Worm (Caenorhabditis elegans) whole organism, mixed stage, embryonic: Measurements from ENCODE around the gene eol-1.

Experiments
- mab-5 ChIP-seq: fragments of 150-350 bp; optimal IDR thresholded peaks from 2 replicates; lab custom pipeline; 2014; ENCODE audit warnings: missing biosample characterization, missing genetic modification characterization
- nhr-12 ChIP-seq: fragments of 150-350 bp; optimal IDR thresholded peaks from 2 replicates; lab custom pipeline; 2014; ENCODE audit warnings: missing biosample characterization, missing genetic modification characterization
- pha-4 ChIP-seq: fragments of 150-350 bp; optimal IDR thresholded peaks from 2 replicates; lab custom pipeline; 2018; ENCODE audit warnings: missing biosample characterization, missing genetic modification reagents, missing genetic modification characterization
- sem-2 ChIP-seq: fragments of 200-800 bp; sonication (Bioruptor generic); optimal IDR thresholded peaks from 2 replicates; lab custom pipeline; 2018; ENCODE audit warnings: mild to moderate bottlenecking, missing genetic modification characterization, missing compliant biosample characterization
- unc-39 ChIP-seq: fragments of 150-350 bp; optimal IDR thresholded peaks from 2 replicates; lab custom pipeline; 2014; ENCODE audit warnings: missing biosample characterization, missing genetic modification characterization

DNA sequence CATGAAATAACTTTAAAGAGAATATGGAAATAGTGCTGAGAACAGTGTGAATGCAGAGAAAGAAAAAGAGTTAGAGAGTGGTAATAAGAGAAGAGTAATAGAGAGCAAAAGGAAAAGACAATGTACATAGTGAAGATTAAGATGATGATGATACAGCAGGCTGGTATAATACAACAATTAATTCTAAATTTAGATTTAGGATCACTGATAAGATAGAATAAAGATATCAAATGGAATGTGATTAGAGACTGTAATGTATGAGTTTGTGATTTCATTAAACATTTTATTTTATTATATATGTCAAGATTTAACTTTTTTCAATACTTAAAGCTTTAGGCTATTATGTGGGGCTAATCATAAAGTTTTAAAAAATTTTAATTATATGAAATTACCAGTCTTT is 27.5 kb downstream of the eol-1 start, which contains the start of gene R10D12.8:
- no peak for TF ChIP-seq unc-39 (tag; lab: Kevin White, UChicago)
- no peak for TF ChIP-seq sem-2
- TF ChIP-seq pha-4 (tag; lab: Kevin White, UChicago), result no peak
- TF ChIP-seq nhr-12, result no peak
- no peak for TF ChIP-seq mab-5
